Worm (Caenorhabditis elegans): ENCODE data around the gene H03G16.1.

H03G16.1 gene

ce11 chrX:15092775-15093386 lies 39.2 kb downstream of the H03G16.1 start:
- no peak for TF ChIP-seq hlh-13 (GFP tag; optimal IDR thresholded peaks at IDR 0.05)
- no peak for TF ChIP-seq lim-6 (tag; optimal IDR thresholded peaks at IDR 0.05)
- no peak for TF ChIP-seq sdc-2 (tag; optimal IDR thresholded peaks at IDR 0.05)
- no peak for TF ChIP-seq C08G9.2 (tag; optimal IDR thresholded peaks at IDR 0.05)
- no peak for TF ChIP-seq che-1 (tag; optimal IDR thresholded peaks at IDR 0.05)
- no peak for TF ChIP-seq madf-2 (tag; optimal IDR thresholded peaks at IDR 0.05)
- no peak for TF ChIP-seq ceh-18 (tag; optimal IDR thresholded peaks at IDR 0.05)
- no peak for TF ChIP-seq ceh-31 (tag; optimal IDR thresholded peaks at IDR 0.05)

- TF ChIP-seq dmd-4 (tag; optimal IDR thresholded peaks at IDR 0.05; ENCODE audit: borderline replicate concordance) (no peak), sox-2 (GFP tag; IDR thresholded peaks at IDR 0.05) (no peak)
Measured at ce11 chrX:15094973-15095372, 41.3 kb downstream of the H03G16.1 start, which contains the start of gene F09B12.7. F09B12.7 (minus strand) TSS chrX:15095073.

ce11 chrX:15096277-15096676 lies 42.6 kb downstream of the H03G16.1 start:
- TF ChIP-seq K02D7.2 (tag; optimal IDR thresholded peaks at IDR 0.05) (no peak), rnt-1 (tag; optimal IDR thresholded peaks at IDR 0.05) (no peak), ceh-18 (tag; optimal IDR thresholded peaks at IDR 0.05) (no peak), ceh-31 (tag; optimal IDR thresholded peaks at IDR 0.05) (no peak), unc-3 (GFP tag; conservative IDR thresholded peaks at IDR 0.05) (no peak), unc-3 (tag; optimal IDR thresholded peaks at IDR 0.05) (no peak), sox-4 (tag; optimal IDR thresholded peaks at IDR 0.05) (no peak)

- TF ChIP-seq nfya-1 (tag; optimal IDR thresholded peaks at IDR 0.05) = no peak
- no peak for TF ChIP-seq pat-9 (tag; optimal IDR thresholded peaks at IDR 0.05)
- peak; percentile 73 for TF ChIP-seq elt-2 (tag; optimal IDR thresholded peaks at IDR 0.05)
- TF ChIP-seq ceh-19 (GFP tag; optimal IDR thresholded peaks at IDR 0.05) = no peak
Measured at ce11 chrX:15097763-15098162, 44.1 kb downstream of the H03G16.1 start, which contains the start of gene F09B12.3. F09B12.3 (minus strand) TSS chrX:15097954.

- TF ChIP-seq madf-2 (tag; optimal IDR thresholded peaks at IDR 0.05) (no peak), nfya-1 (tag; optimal IDR thresholded peaks at IDR 0.05) (peak; percentile 59), ceh-19 (GFP tag; optimal IDR thresholded peaks at IDR 0.05) (no peak), ceh-31 (tag; optimal IDR thresholded peaks at IDR 0.05) (peak; percentile 56), ceh-2 (tag; optimal IDR thresholded peaks at IDR 0.05) (no peak), ceh-45 (GFP tag; IDR thresholded peaks at IDR 0.05) (no peak), hlh-13 (GFP tag; optimal IDR thresholded peaks at IDR 0.05) (no peak), K09A11.1 (tag; optimal IDR thresholded peaks at IDR 0.05; ENCODE audit: insufficient read depth) (no peak), ceh-34 (tag; optimal IDR thresholded peaks at IDR 0.05) (no peak), ceh-22 (tag; optimal IDR thresholded peaks at IDR 0.05) (no peak), ref-2 (tag; optimal IDR thresholded peaks at IDR 0.05) (no peak), hlh-6 (tag; optimal IDR thresholded peaks at IDR 0.05) (no peak), ceh-9 (tag; optimal IDR thresholded peaks at IDR 0.05) (no peak), F13H6.1 (tag; optimal IDR thresholded peaks at IDR 0.05) (no peak), pha-2 (tag; optimal IDR thresholded peaks at IDR 0.05) (no peak), unc-55 (GFP tag; optimal IDR thresholded peaks at IDR 0.05) (peak; percentile 40), unc-42 (tag; optimal IDR thresholded peaks at IDR 0.05) (peak; percentile 4), fax-1 (tag; optimal IDR thresholded peaks at IDR 0.05) (no peak), ama-1 (optimal IDR thresholded peaks at IDR 0.05) (no peak), syd-9 (tag; optimal IDR thresholded peaks at IDR 0.05) (no peak), nhr-232 (tag; optimal IDR thresholded peaks at IDR 0.05) (no peak), unc-86 (tag; optimal IDR thresholded peaks at IDR 0.05) (no peak), elt-2 (tag; optimal IDR thresholded peaks at IDR 0.05) (no peak), ceh-18 (tag; optimal IDR thresholded peaks at IDR 0.05) (peak; percentile 26), hlh-15 (tag; optimal IDR thresholded peaks at IDR 0.05) (no peak), ets-4 (tag; optimal IDR thresholded peaks at IDR 0.05) (no peak), mec-3 (tag; optimal IDR thresholded peaks at IDR 0.05; ENCODE audit: borderline replicate concordance) (no peak)
Measured at ce11 chrX:15100369-15100963, 46.8 kb downstream of the H03G16.1 start, which contains the start of gene dhhc-1. dhhc-1 (minus strand) TSS chrX:15100419.

All from whole organism, late embryonic.